Fruit fly (Drosophila melanogaster) whole organism, embryonic: ENCODE results near the gene Zaf1.
A peak's percentile ranks its signal among the peaks of the same experiment; 100 is the strongest.

Experiments used
- Antp ChIP-seq: fragments of 200-800 bp; sonication (Bioruptor generic); optimal IDR thresholded peaks from 3 replicates; lab custom pipeline; 2016; ENCODE audit warnings: missing biosample characterization, missing genetic modification characterization
- Asciz ChIP-seq: fragments of 200-800 bp; sonication (Bioruptor generic); optimal IDR thresholded peaks from 2 replicates; lab custom pipeline; 2017; ENCODE audit warnings: missing biosample characterization, mild to moderate bottlenecking, missing genetic modification characterization, missing genetic modification reagents
- Awh ChIP-seq: fragments of 200-800 bp; sonication (Bioruptor generic); IDR thresholded peaks from 2 replicates; pipeline ENCODE4, ENCODE4 v1.3.6; 2022; ENCODE audit warnings: missing biosample characterization, missing genetic modification characterization
- Bgb ChIP-seq: fragments of 200-800 bp; sonication (Bioruptor generic); IDR thresholded peaks from 2 replicates; pipeline ENCODE4 v1.3.6; 2022; ENCODE audit warnings: missing biosample characterization, missing genetic modification characterization; ENCODE audit not compliant: partially characterized antibody
- Bteb2 ChIP-seq: fragments of 200-800 bp; sonication (Bioruptor generic); optimal IDR thresholded peaks from 2 replicates; lab custom pipeline; 2016; ENCODE audit warnings: missing biosample characterization, missing genetic modification characterization
- CG10267 ChIP-seq: fragments of 200-800 bp; sonication (Bioruptor generic); optimal IDR thresholded peaks from 2 replicates; lab custom pipeline; 2018; ENCODE audit warnings: missing biosample characterization, mild to moderate bottlenecking, missing genetic modification characterization, moderate library complexity
- CG10959 ChIP-seq: fragments of 200-800 bp; sonication (Bioruptor generic); IDR thresholded peaks from 2 replicates; pipeline ENCODE4 v1.3.6; 2022; ENCODE audit warnings: missing biosample characterization, missing genetic modification characterization
- CG13624 ChIP-seq: fragments of 200-800 bp; sonication (Bioruptor generic); optimal IDR thresholded peaks from 2 replicates; lab custom pipeline; 2016; ENCODE audit warnings: missing biosample characterization, missing genetic modification characterization
- CG13775 ChIP-seq: fragments of 200-800 bp; sonication (Bioruptor generic); optimal IDR thresholded peaks from 3 replicates; lab custom pipeline; 2017; ENCODE audit warnings: missing biosample characterization, mild to moderate bottlenecking, missing genetic modification characterization
- CG14860 ChIP-seq: fragments of 200-800 bp; sonication (Bioruptor generic); IDR thresholded peaks from 3 replicates; pipeline ENCODE4 v1.3.6; 2022; ENCODE audit warnings: missing biosample characterization, missing genetic modification characterization; ENCODE audit not compliant: partially characterized antibody
- CG15073 ChIP-seq: fragments of 200-800 bp; sonication (Bioruptor generic); optimal IDR thresholded peaks from 2 replicates; lab custom pipeline; 2016; ENCODE audit warnings: missing biosample characterization, missing genetic modification characterization
- CG16779 ChIP-seq: fragments of 200-800 bp; sonication (Bioruptor generic); IDR thresholded peaks from 2 replicates; pipeline ENCODE4 v1.3.6; 2022; ENCODE audit warnings: missing biosample characterization, missing genetic modification characterization
- CG17328 ChIP-seq: fragments of 200-800 bp; sonication (Bioruptor generic); IDR thresholded peaks from 2 replicates; pipeline ENCODE4 v1.3.6; 2022; ENCODE audit warnings: missing biosample characterization, missing genetic modification characterization
- CG18764 ChIP-seq: fragments of 200-800 bp; sonication (Bioruptor generic); optimal IDR thresholded peaks from 3 replicates; lab custom pipeline; 2016; ENCODE audit warnings: missing biosample characterization, missing genetic modification characterization
- CG2889 ChIP-seq: fragments of 200-800 bp; sonication (Bioruptor generic); IDR thresholded peaks from 3 replicates; pipeline ENCODE4 v1.3.6; 2022; ENCODE audit warnings: missing biosample characterization, missing genetic modification characterization
- CG30431 ChIP-seq: fragments of 200-800 bp; sonication (Bioruptor generic); optimal IDR thresholded peaks from 2 replicates; lab custom pipeline; 2017; ENCODE audit warnings: missing biosample characterization, missing genetic modification characterization
- CG3726 ChIP-seq: fragments of 200-800 bp; sonication (Bioruptor generic); IDR thresholded peaks from 3 replicates; pipeline ENCODE4, ENCODE4 v1.3.6; 2022; ENCODE audit warnings: missing biosample characterization, missing genetic modification characterization
- CG7556 ChIP-seq: fragments of 200-800 bp; sonication (Bioruptor generic); optimal IDR thresholded peaks from 2 replicates; lab custom pipeline; 2017; ENCODE audit warnings: missing biosample characterization, mild to moderate bottlenecking, missing genetic modification characterization
- CG8944 ChIP-seq: fragments of 200-800 bp; sonication (Bioruptor generic); optimal IDR thresholded peaks from 3 replicates; lab custom pipeline; 2016; ENCODE audit warnings: missing biosample characterization, missing genetic modification characterization
- CG9437 ChIP-seq: fragments of 200-800 bp; sonication (Bioruptor generic); optimal IDR thresholded peaks from 2 replicates; lab custom pipeline; 2018; ENCODE audit warnings: missing biosample characterization, mild to moderate bottlenecking, missing genetic modification characterization
- CG9932 ChIP-seq: fragments of 200-800 bp; sonication (Bioruptor generic); IDR thresholded peaks from 2 replicates; pipeline ENCODE4 v1.3.6; 2022; ENCODE audit warnings: missing biosample characterization, missing genetic modification characterization
- Dref ChIP-seq: fragments of 200-800 bp; sonication (Bioruptor generic); IDR thresholded peaks from 2 replicates; pipeline ENCODE4 v1.3.6; 2022; ENCODE audit warnings: missing biosample characterization, missing genetic modification characterization
- Drgx ChIP-seq: fragments of 200-800 bp; sonication (Bioruptor generic); IDR thresholded peaks from 2 replicates; pipeline ENCODE4 v1.3.6; 2022; ENCODE audit warnings: missing biosample characterization, missing genetic modification characterization
- Fer1 ChIP-seq: fragments of 200-800 bp; sonication (Bioruptor generic); optimal IDR thresholded peaks from 2 replicates; lab custom pipeline; 2017; ENCODE audit warnings: missing biosample characterization, mild to moderate bottlenecking, missing genetic modification characterization
- GATAe ChIP-seq: fragments of 200-800 bp; sonication (Bioruptor generic); conservative IDR thresholded peaks from 2 replicates; pipeline ENCODE4 v1.3.6; 2022; ENCODE audit warnings: missing biosample characterization, missing genetic modification characterization
- HLHmδ ChIP-seq: fragments of 200-800 bp; sonication (Bioruptor generic); optimal IDR thresholded peaks from 2 replicates; lab custom pipeline; 2018; ENCODE audit warnings: missing biosample characterization, mild to moderate bottlenecking, missing genetic modification characterization, moderate library complexity
- Hmr ChIP-seq: fragments of 200-800 bp; sonication (Bioruptor generic); optimal IDR thresholded peaks from 3 replicates; lab custom pipeline; 2017; ENCODE audit warnings: mild to moderate bottlenecking, missing biosample characterization, missing genetic modification reagents, missing genetic modification characterization
- MBD-R2 ChIP-seq: fragments of 200-800 bp; sonication (Bioruptor generic); IDR thresholded peaks from 2 replicates; pipeline ENCODE4 v1.3.6; 2022; ENCODE audit warnings: missing biosample characterization, missing genetic modification characterization
- Optix ChIP-seq: fragments of 200-800 bp; sonication (Bioruptor generic); IDR thresholded peaks from 3 replicates; pipeline ENCODE4 v1.3.6; 2022; ENCODE audit warnings: missing biosample characterization, missing genetic modification characterization
- Spps ChIP-seq: fragments of 200-800 bp; sonication (Bioruptor generic); optimal IDR thresholded peaks from 2 replicates; lab custom pipeline; 2018; ENCODE audit warnings: missing biosample characterization, mild to moderate bottlenecking, missing genetic modification characterization
- Ssrp ChIP-seq: fragments of 200-800 bp; sonication (Bioruptor generic); optimal IDR thresholded peaks from 2 replicates; lab custom pipeline; 2018; ENCODE audit warnings: missing biosample characterization, mild to moderate bottlenecking, missing genetic modification characterization, moderate library complexity
- Trl ChIP-seq, 3 experiments: fragments of >200 bp in 2 of 3; fragments of 200-800 bp in 1 of 3; sonication (Bioruptor generic) in 1 of 3; optimal IDR thresholded peaks; 2 replicates in 1 of 3; 3 replicates in 2 of 3; lab custom pipeline; 2016 to 2017; ENCODE audit warnings: missing biosample characterization in 1 of 3, missing genetic modification characterization in 1 of 3
- bigmax ChIP-seq: fragments of 200-800 bp; sonication (Bioruptor generic); optimal IDR thresholded peaks from 2 replicates; lab custom pipeline; 2018; ENCODE audit warnings: missing biosample characterization, mild to moderate bottlenecking, missing genetic modification characterization
- chif ChIP-seq, 2 experiments: fragments of 200-800 bp; sonication (Bioruptor generic); optimal IDR thresholded peaks; 3 replicates each; lab custom pipeline; 2016; ENCODE audit warnings: missing biosample characterization in 2 of 2, missing genetic modification characterization in 2 of 2
- crp ChIP-seq, 2 experiments: fragments of 200-800 bp; sonication (Bioruptor generic); optimal IDR thresholded peaks; 2 replicates in 1 of 2; 3 replicates in 1 of 2; lab custom pipeline; 2017; ENCODE audit warnings: missing biosample characterization in 2 of 2, missing genetic modification characterization in 2 of 2, mild to moderate bottlenecking in 1 of 2, moderate library complexity in 1 of 2
- ewg ChIP-seq: fragments of 200-800 bp; sonication (Bioruptor generic); optimal IDR thresholded peaks from 3 replicates; lab custom pipeline; 2017; ENCODE audit warnings: mild to moderate bottlenecking, missing biosample characterization, missing genetic modification reagents, missing genetic modification characterization
- gcm ChIP-seq: fragments of 200-800 bp; sonication (Bioruptor generic); optimal IDR thresholded peaks from 2 replicates; lab custom pipeline; 2019; ENCODE audit warnings: missing biosample characterization, mild to moderate bottlenecking, missing genetic modification characterization, moderate library complexity
- gt ChIP-seq: fragments of 200-800 bp; sonication (Bioruptor generic); IDR thresholded peaks from 2 replicates; pipeline ENCODE4 v1.3.6; 2022; ENCODE audit warnings: missing biosample characterization, missing genetic modification characterization
- ind ChIP-seq: fragments of 200-800 bp; sonication (Bioruptor generic); optimal IDR thresholded peaks from 3 replicates; lab custom pipeline; 2016; ENCODE audit warnings: missing biosample characterization, missing genetic modification characterization
- jumu ChIP-seq: fragments of 200-800 bp; sonication (Bioruptor generic); optimal IDR thresholded peaks from 3 replicates; lab custom pipeline; 2016; ENCODE audit warnings: missing biosample characterization, missing genetic modification characterization
- lbe ChIP-seq: fragments of 200-800 bp; sonication (Bioruptor generic); optimal IDR thresholded peaks from 2 replicates; lab custom pipeline; 2016; ENCODE audit warnings: missing biosample characterization, mild to moderate bottlenecking, missing genetic modification characterization
- psq ChIP-seq: fragments of 200-800 bp; sonication (Bioruptor generic); optimal IDR thresholded peaks from 2 replicates; lab custom pipeline; 2017; ENCODE audit warnings: missing biosample characterization, missing genetic modification characterization
- stc ChIP-seq: fragments of 200-800 bp; sonication (Bioruptor generic); IDR thresholded peaks from 2 replicates; pipeline ENCODE4 v1.3.6; 2022; ENCODE audit warnings: missing biosample characterization, missing genetic modification characterization
- toy ChIP-seq: fragments of 200-800 bp; sonication (Bioruptor generic); IDR thresholded peaks from 2 replicates; pipeline ENCODE4 v1.3.6; 2022; ENCODE audit warnings: missing biosample characterization, missing genetic modification characterization
- tx ChIP-seq: fragments of 200-800 bp; sonication (Bioruptor generic); optimal IDR thresholded peaks from 2 replicates; lab custom pipeline; 2016; ENCODE audit warnings: missing biosample characterization, missing genetic modification characterization
- usp ChIP-seq: fragments of >200 bp; optimal IDR thresholded peaks from 2 replicates; lab custom pipeline; 2017; ENCODE audit warnings: missing biosample characterization, missing genetic modification characterization
- vvl ChIP-seq: fragments of 200-800 bp; sonication (Bioruptor generic); IDR thresholded peaks from 2 replicates; pipeline ENCODE4 v1.3.6; 2022; ENCODE audit warnings: missing biosample characterization, missing genetic modification characterization
- zen ChIP-seq: fragments of 200-800 bp; sonication (Bioruptor generic); optimal IDR thresholded peaks from 3 replicates; lab custom pipeline; 2018; ENCODE audit warnings: missing biosample characterization, mild to moderate bottlenecking, missing genetic modification characterization, moderate library complexity
- zen2 ChIP-seq: fragments of 200-800 bp; sonication (Bioruptor generic); IDR thresholded peaks from 3 replicates; pipeline ENCODE4 v1.3.6; 2022; ENCODE audit warnings: missing biosample characterization, missing genetic modification characterization; ENCODE audit not compliant: partially characterized antibody

Zaf1 gene

DNA sequence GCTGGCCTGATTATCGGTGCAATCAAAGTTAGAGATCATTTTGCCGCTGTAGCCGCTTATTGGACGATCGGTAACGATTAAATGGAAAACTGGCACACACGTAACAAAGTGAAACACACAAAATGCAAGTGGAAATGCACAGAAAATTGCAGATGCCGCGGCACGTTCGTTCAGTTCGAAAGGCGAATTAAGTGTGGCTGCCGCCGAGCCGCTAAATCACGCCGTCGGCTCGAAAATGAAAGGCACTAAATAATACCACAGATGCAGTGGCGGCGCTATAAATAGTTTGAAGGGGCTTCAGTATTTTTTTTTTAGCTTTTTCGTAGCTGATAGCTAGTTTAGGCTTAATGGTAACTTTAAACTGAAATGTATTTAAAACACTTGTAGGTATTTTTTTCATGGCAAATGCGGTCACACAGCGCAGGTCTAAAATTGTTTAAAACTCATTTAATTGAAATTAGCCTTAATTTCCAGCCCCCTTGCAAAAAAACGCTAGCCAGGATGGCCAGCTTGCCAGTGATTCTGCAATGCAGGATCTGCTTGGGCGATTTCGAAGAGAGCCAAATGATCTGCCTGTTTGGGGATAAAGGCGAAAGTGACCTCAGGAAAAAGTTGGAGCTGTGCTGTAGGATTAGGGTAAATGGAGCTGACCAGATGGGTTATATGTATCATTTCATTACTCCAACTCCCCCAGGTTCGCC, 5.6 kb downstream of the Zaf1 start, which contains the start of the genes Jupiter and CG14710 (continued):
- TF ChIP-seq Spps (tag; lab: Kevin White, UChicago), result no peak
- peak; percentile 89 for TF ChIP-seq CG13624 (GFP tag; lab: Kevin White, UChicago)
- TF ChIP-seq usp (GFP tag; lab: Kevin White, UChicago), result no peak
- TF ChIP-seq CG13775 (GFP tag; lab: Kevin White, UChicago), result peak; percentile 55
- peak in 1 of 2 experiments; percentile 45 for TF ChIP-seq crp (GFP tag; optimal IDR thresholded peaks at IDR 0.05; lab: Kevin White, UChicago)
- TF ChIP-seq vvl, result peak; percentile 91
- TF ChIP-seq CG7556 (GFP tag; lab: Kevin White, UChicago), result peak; percentile 21
- TF ChIP-seq Bgb (GFP tag; lab: Robert Waterston, UW), result no peak; the same call in 1 of the 2 replicates
- TF ChIP-seq Dref (GFP tag; lab: Robert Waterston, UW), result peak; percentile 49
- peak; percentile 5; the same call in 1 of the 2 replicates for TF ChIP-seq Drgx (GFP tag; lab: Robert Waterston, UW)
- TF ChIP-seq zen2 (GFP tag; lab: Robert Waterston, UW), result no peak
- peak; percentile 75 for TF ChIP-seq CG18764 (GFP tag; lab: Kevin White, UChicago)
- TF ChIP-seq stc (GFP tag; lab: Robert Waterston, UW), result no peak
- peak; percentile 79 for TF ChIP-seq zen (tag; lab: Kevin White, UChicago)
- peak; percentile 85 for TF ChIP-seq jumu
- TF ChIP-seq ind (GFP tag; lab: Kevin White, UChicago), result peak; percentile 73
- no peak for TF ChIP-seq gcm (GFP tag; lab: Kevin White, UChicago)
- TF ChIP-seq Asciz (GFP tag; lab: Kevin White, UChicago), result no peak
- TF ChIP-seq HLHmδ (GFP tag; lab: Kevin White, UChicago), result peak; percentile 48
- no peak for TF ChIP-seq toy
- TF ChIP-seq CG2889, result peak; percentile 63; the same call in 2 of the 3 replicates
- no peak for TF ChIP-seq CG14860
- TF ChIP-seq CG10959, result 0 out of 2 replicates have a peak, but pooled peaks have one; percentile 18
- peak; percentile 80 for TF ChIP-seq CG10267 (tag; lab: Kevin White, UChicago)
- peak; percentile 90 for TF ChIP-seq Antp (GFP tag; lab: Kevin White, UChicago)
- TF ChIP-seq lbe (GFP tag; lab: Kevin White, UChicago), result peak; percentile 46
- no peak for TF ChIP-seq Awh (GFP tag; lab: Robert Waterston, UW)
- peak; percentile 68 to 77 for TF ChIP-seq chif (GFP tag; optimal IDR thresholded peaks at IDR 0.05; lab: Kevin White, UChicago)
- TF ChIP-seq CG16779 (GFP tag; lab: Robert Waterston, UW), result no peak
- no peak for TF ChIP-seq gt (GFP tag; lab: Robert Waterston, UW)
- TF ChIP-seq bigmax (GFP tag; lab: Kevin White, UChicago), result no peak
- peak; percentile 40 for TF ChIP-seq Ssrp (tag; lab: Kevin White, UChicago)
- TF ChIP-seq MBD-R2, result peak; percentile 97
- peak; percentile 70 for TF ChIP-seq ewg
- peak; percentile 86 for TF ChIP-seq CG8944 (GFP tag; lab: Kevin White, UChicago)
- peak; percentile 68; the same call in 2 of the 3 replicates for TF ChIP-seq Optix (GFP tag; lab: Robert Waterston, UW)
- TF ChIP-seq CG9932 (GFP tag; lab: Robert Waterston, UW), result peak; percentile 93
- TF ChIP-seq CG17328 (GFP tag; lab: Robert Waterston, UW), result peak; percentile 66
- TF ChIP-seq Bteb2 (GFP tag; lab: Kevin White, UChicago), result peak; percentile 71
- TF ChIP-seq CG9437 (GFP tag; lab: Kevin White, UChicago), result no peak
- TF ChIP-seq Fer1, result peak; percentile 64
- no peak for TF ChIP-seq CG3726 (GFP tag; lab: Robert Waterston, UW)
- TF ChIP-seq Hmr (GFP tag; lab: Kevin White, UChicago), result peak; percentile 86
- TF ChIP-seq tx (GFP tag; lab: Kevin White, UChicago), result peak; percentile 84
- no peak for TF ChIP-seq CG30431 (GFP tag; lab: Kevin White, UChicago)
- TF ChIP-seq psq (GFP tag; lab: Kevin White, UChicago), result no peak
- no peak for TF ChIP-seq CG15073 (GFP tag; lab: Kevin White, UChicago)
- TF ChIP-seq GATAe (GFP tag; lab: Robert Waterston, UW), result no peak
- TF ChIP-seq Trl (optimal IDR thresholded peaks at IDR 0.05; lab: Kevin White, UChicago), result no peak
- TF ChIP-seq Trl (GFP tag; optimal IDR thresholded peaks at IDR 0.05; lab: Kevin White, UChicago), result peak; percentile 86
